Worm (Caenorhabditis elegans) whole organism, young adult: ENCODE measurements around the gene smr-1.

Source experiments
- let-607 ChIP-seq, 2 experiments: fragments of 200-800 bp in 1 of 2; sonication (Bioruptor generic) in 1 of 2; sonication (generic microtip) in 1 of 2; optimal IDR thresholded peaks; 2 replicates each; lab custom pipeline; 2016 to 2018; ENCODE audit warnings: mild to moderate bottlenecking in 2 of 2, missing compliant biosample characterization in 2 of 2, missing genetic modification characterization in 2 of 2, moderate library complexity in 2 of 2, missing genotype in 1 of 2
- sdz-38 ChIP-seq: sonication (generic microtip); optimal IDR thresholded peaks from 2 replicates; lab custom pipeline; 2016; ENCODE audit warnings: missing genotype, missing genetic modification characterization, missing compliant biosample characterization

DNA sequence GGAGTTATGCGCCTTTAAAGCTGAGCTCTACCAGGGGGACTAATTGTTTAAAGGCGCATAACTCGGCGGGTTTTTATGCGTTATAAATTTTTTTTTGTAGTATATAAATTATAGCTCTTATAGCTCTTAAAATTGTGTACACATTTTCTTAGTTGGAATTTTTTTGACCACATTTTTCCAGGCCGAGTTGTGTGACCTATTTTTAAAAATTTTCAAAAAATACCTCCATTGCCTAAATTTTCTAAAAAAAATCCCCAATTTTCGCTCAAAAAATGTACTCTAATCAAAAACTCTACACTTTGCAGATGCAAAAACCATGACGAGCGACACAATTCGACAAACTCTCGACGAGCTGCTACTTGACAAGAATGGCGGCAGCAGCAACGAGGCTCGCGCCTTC, 40.1 kb upstream of the smr-1 start, which contains the start of gene exc-6:
- TF ChIP-seq let-607 (tag; optimal IDR thresholded peaks at IDR 0.05; lab: Kevin White, UChicago) (no peak), sdz-38 (no peak)
